Worm (Caenorhabditis elegans): ENCODE data around the gene cyp-13A12.

ce11 chrIII:13064213-13065184, 40.2 kb downstream of the cyp-13A12 start:
- TF ChIP-seq pha-4 (tag; optimal IDR thresholded peaks at IDR 0.05) (no peak), C08G9.2 (tag; optimal IDR thresholded peaks at IDR 0.05) (no peak), elt-2 (tag; optimal IDR thresholded peaks at IDR 0.05) (no peak), fax-1 (tag; optimal IDR thresholded peaks at IDR 0.05) (no peak), ahr-1 (tag; optimal IDR thresholded peaks at IDR 0.05) (no peak)
